Fruit fly (Drosophila melanogaster): ENCODE data around the gene Agpat4.

- TF ChIP-seq Dfd (GFP tag; optimal IDR thresholded peaks at IDR 0.05) (no peak), Mio (GFP tag; optimal IDR thresholded peaks at IDR 0.05) (no peak), Jra (GFP tag; optimal IDR thresholded peaks at IDR 0.05) (no peak), Sp1 (GFP tag; optimal IDR thresholded peaks at IDR 0.05) (no peak), dl (GFP tag; optimal IDR thresholded peaks at IDR 0.05; ENCODE audit: insufficient read depth in 1 of 2, partially characterized antibody in 2 of 2) (no peak), h (GFP tag; optimal IDR thresholded peaks at IDR 0.05) (no peak)
Observed at dm6 chr3L:16357860-16358259, 23.5 kb downstream of the Agpat4 start.

Measured in whole organism, wandering third instar larva.